Fruit fly (Drosophila melanogaster) S2 (cell line): Measurements from ENCODE around the gene CG34376.
A peak's percentile ranks its signal among the peaks of the same experiment; 100 is the strongest.

ENCODE experiments used
- CG8478 ChIP-seq: fragments of >200 bp; optimal IDR thresholded peaks from 2 replicates; lab custom pipeline; 2018
- CTCF ChIP-seq, 2 experiments: fragments of >200 bp; optimal IDR thresholded peaks; 2 replicates each; lab custom pipeline; 2018

CG34376 gene

dm6 chr3R:22447874-22448254, at the start of gene CG34376:
TSS of gene CG34376 (plus strand) at chr3R:22448099.
- TF ChIP-seq CTCF (optimal IDR thresholded peaks at IDR 0.05; lab: Kevin White, UChicago) (no peak), CG8478 (lab: Kevin White, UChicago) (no peak)

dm6 chr3R:22400246-22400645, 47.7 kb upstream of the CG34376 start:
- TF ChIP-seq CG8478 (lab: Kevin White, UChicago): no peak
- TF ChIP-seq CTCF (optimal IDR thresholded peaks at IDR 0.05; lab: Kevin White, UChicago): no peak

dm6 chr3R:22402355-22402754, 45.5 kb upstream of the CG34376 start, which contains the start of gene CG13856:
TSS of gene CG13856 (plus strand) at chr3R:22402655.
- TF ChIP-seq CTCF (optimal IDR thresholded peaks at IDR 0.05; lab: Kevin White, UChicago) (no peak), CG8478 (lab: Kevin White, UChicago) (no peak)

- TF ChIP-seq CG8478 (lab: Kevin White, UChicago) (no peak), CTCF (optimal IDR thresholded peaks at IDR 0.05; lab: Kevin White, UChicago) (no peak)
Measured at dm6 chr3R:22405639-22406038, 42.3 kb upstream of the CG34376 start, which contains the start of gene CG13855. TSS of gene CG13855 (plus strand) at chr3R:22405939.

- TF ChIP-seq CG8478 (lab: Kevin White, UChicago): no peak
- TF ChIP-seq CTCF (optimal IDR thresholded peaks at IDR 0.05; lab: Kevin White, UChicago): no peak
Measured at dm6 chr3R:22410537-22411360, 37.1 kb upstream of the CG34376 start, which contains the start of the genes CG13850 and lqfR. TSS of gene CG13850 (minus strand) at chr3R:22410915. TSS of gene lqfR (plus strand) at chr3R:22411301.

- TF ChIP-seq CTCF (optimal IDR thresholded peaks at IDR 0.05; lab: Kevin White, UChicago): no peak
- no peak for TF ChIP-seq CG8478 (lab: Kevin White, UChicago)
Measured at dm6 chr3R:22411879-22412587, 35.9 kb upstream of the CG34376 start.

dm6 chr3R:22420911-22421310, 27.0 kb upstream of the CG34376 start, which contains the start of the genes Nop56 and mats:
TSS of gene Nop56 (minus strand) at chr3R:22421068.
TSS of gene mats (plus strand) at chr3R:22421161.
- TF ChIP-seq CTCF (optimal IDR thresholded peaks at IDR 0.05; lab: Kevin White, UChicago) (peak in 1 of 2 experiments; percentile 24), CG8478 (lab: Kevin White, UChicago) (no peak)

- TF ChIP-seq CG8478 (lab: Kevin White, UChicago): no peak
- no peak for TF ChIP-seq CTCF (optimal IDR thresholded peaks at IDR 0.05; lab: Kevin White, UChicago)
Measured at dm6 chr3R:22421618-22422017, 26.3 kb upstream of the CG34376 start.

dm6 chr3R:22423996-22424395, 23.9 kb upstream of the CG34376 start:
- no peak for TF ChIP-seq CG8478 (lab: Kevin White, UChicago)
- TF ChIP-seq CTCF (optimal IDR thresholded peaks at IDR 0.05; lab: Kevin White, UChicago): no peak

- no peak for TF ChIP-seq CTCF (optimal IDR thresholded peaks at IDR 0.05; lab: Kevin White, UChicago)
- no peak for TF ChIP-seq CG8478 (lab: Kevin White, UChicago)
Measured at dm6 chr3R:22424602-22425190, 23.2 kb upstream of the CG34376 start, which contains the start of gene pinta. TSS of gene pinta (minus strand) at chr3R:22424929.

dm6 chr3R:22432200-22432804, 15.6 kb upstream of the CG34376 start:
- no peak for TF ChIP-seq CTCF (optimal IDR thresholded peaks at IDR 0.05; lab: Kevin White, UChicago)
- TF ChIP-seq CG8478 (lab: Kevin White, UChicago): no peak

dm6 chr3R:22436050-22436449, 11.8 kb upstream of the CG34376 start, which contains the start of gene CG13847:
TSS of gene CG13847 (minus strand) at chr3R:22436150.
- TF ChIP-seq CG8478 (lab: Kevin White, UChicago): no peak
- TF ChIP-seq CTCF (optimal IDR thresholded peaks at IDR 0.05; lab: Kevin White, UChicago): no peak

- TF ChIP-seq CG8478 (lab: Kevin White, UChicago) (no peak), CTCF (optimal IDR thresholded peaks at IDR 0.05; lab: Kevin White, UChicago) (no peak)
Measured at dm6 chr3R:22438301-22438700, 9.6 kb upstream of the CG34376 start.

- TF ChIP-seq CTCF (optimal IDR thresholded peaks at IDR 0.05; lab: Kevin White, UChicago): no peak
- TF ChIP-seq CG8478 (lab: Kevin White, UChicago): no peak
Measured at dm6 chr3R:22446493-22446892, 1.4 kb upstream of the CG34376 start, which contains the start of gene CG12499. TSS of gene CG12499 (minus strand) at chr3R:22446587.
